Worm (Caenorhabditis elegans) whole organism, L4 larva: ENCODE data around the gene ZK892.3.

Source experiments
- D1046.2 ChIP-seq: fragments of 200-800 bp; sonication (Bioruptor generic); IDR thresholded peaks from 2 replicates; pipeline ENCODE4 v1.3.6; 2022; ENCODE audit warnings: missing genetic modification characterization, missing compliant biosample characterization
- F10B5.3 ChIP-seq: sonication (generic microtip); optimal IDR thresholded peaks from 2 replicates; lab custom pipeline; 2016; ENCODE audit warnings: mild to moderate bottlenecking, missing genetic modification characterization, missing compliant biosample characterization
- F37D6.2 ChIP-seq: sonication (generic microtip); optimal IDR thresholded peaks from 2 replicates; lab custom pipeline; 2016; ENCODE audit warnings: mild to moderate bottlenecking, missing genetic modification characterization, missing compliant biosample characterization
- T20F7.1 ChIP-seq: fragments of 200-800 bp; sonication (Bioruptor generic); optimal IDR thresholded peaks from 2 replicates; lab custom pipeline; 2018; ENCODE audit warnings: mild to moderate bottlenecking, missing genetic modification characterization, missing compliant biosample characterization
- Y5F2A.4 ChIP-seq: fragments of 200-800 bp; sonication (Bioruptor generic); optimal IDR thresholded peaks from 2 replicates; lab custom pipeline; 2018; ENCODE audit warnings: mild to moderate bottlenecking, missing genetic modification characterization, missing compliant biosample characterization
- ZK546.5 ChIP-seq, 2 experiments: sonication (generic microtip); optimal IDR thresholded peaks; 2 replicates each; lab custom pipeline; 2017; ENCODE audit warnings: missing biosample characterization in 2 of 2, missing genetic modification characterization in 2 of 2
- aha-1 ChIP-seq: fragments of 150-350 bp; peaks from one replicate; lab custom pipeline; 2014; ENCODE audit warnings: missing biosample characterization, missing genetic modification characterization
- aly-2 ChIP-seq: sonication (generic microtip); optimal IDR thresholded peaks from 2 replicates; lab custom pipeline; 2018; ENCODE audit warnings: missing biosample characterization, missing genetic modification characterization
- arid-1 ChIP-seq: fragments of 200-800 bp; sonication (Bioruptor generic); conservative IDR thresholded peaks from 2 replicates; pipeline ENCODE4 v1.3.6; 2022; ENCODE audit warnings: missing genetic modification reagents, missing genetic modification characterization, missing compliant biosample characterization
- ceh-32 ChIP-seq: sonication (generic microtip); optimal IDR thresholded peaks from 2 replicates; lab custom pipeline; 2016; ENCODE audit warnings: mild to moderate bottlenecking, missing genetic modification characterization, missing compliant biosample characterization; ENCODE audit not compliant: poor library complexity
- ceh-62 ChIP-seq: sonication (generic microtip); optimal IDR thresholded peaks from 2 replicates; lab custom pipeline; 2017; ENCODE audit warnings: missing biosample characterization, missing genetic modification characterization
- cey-2 ChIP-seq: sonication (generic microtip); optimal IDR thresholded peaks from 3 replicates; lab custom pipeline; 2017; ENCODE audit warnings: missing genetic modification characterization, mild to moderate bottlenecking, missing compliant biosample characterization, antibody characterized with exemption, borderline replicate concordance; ENCODE audit not compliant: insufficient read depth
- daf-12 ChIP-seq: fragments of 150-350 bp; optimal IDR thresholded peaks from 2 replicates; lab custom pipeline; 2014; ENCODE audit warnings: missing biosample characterization, missing genetic modification reagents, missing genetic modification characterization
- daf-16 ChIP-seq, 3 experiments: sonication (generic microtip); optimal IDR thresholded peaks; 2 replicates each; lab custom pipeline; 2016 to 2017; ENCODE audit warnings: missing genetic modification characterization in 3 of 3, missing genetic modification reagents in 3 of 3, mild to moderate bottlenecking in 2 of 3, missing compliant biosample characterization in 2 of 3, missing biosample characterization in 1 of 3, moderate library complexity in 1 of 3
- dmd-8 ChIP-seq: fragments of 200-800 bp; sonication (Bioruptor generic); IDR thresholded peaks from 2 replicates; pipeline ENCODE4 v1.3.6; 2022; ENCODE audit warnings: missing genetic modification characterization, missing compliant biosample characterization
- dpl-1 ChIP-seq: fragments of 150-350 bp; optimal IDR thresholded peaks from 2 replicates; lab custom pipeline; 2014; ENCODE audit warnings: missing biosample characterization, missing genetic modification reagents, missing genetic modification characterization
- duxl-1 ChIP-seq: sonication (generic microtip); optimal IDR thresholded peaks from 2 replicates; lab custom pipeline; 2016; ENCODE audit warnings: mild to moderate bottlenecking, missing genetic modification characterization, moderate library complexity, missing compliant biosample characterization; ENCODE audit not compliant: poor library complexity
- egl-43 ChIP-seq: fragments of 200-800 bp; sonication (Bioruptor generic); IDR thresholded peaks from 2 replicates; pipeline ENCODE4 v1.3.6; 2022; ENCODE audit warnings: missing genetic modification reagents, missing genetic modification characterization, missing compliant biosample characterization
- fos-1 ChIP-seq: fragments of 150-350 bp; optimal IDR thresholded peaks from 2 replicates; lab custom pipeline; 2014; ENCODE audit warnings: missing biosample characterization, missing genetic modification characterization
- hlh-11 ChIP-seq: fragments of 200-800 bp; sonication (Bioruptor generic); optimal IDR thresholded peaks from 2 replicates; lab custom pipeline; 2018; ENCODE audit warnings: mild to moderate bottlenecking, missing genetic modification characterization, missing compliant biosample characterization
- hlh-30 ChIP-seq: sonication (generic microtip); optimal IDR thresholded peaks from 2 replicates; lab custom pipeline; 2017; ENCODE audit warnings: antibody characterized with exemption, mild to moderate bottlenecking, missing genetic modification characterization, missing compliant biosample characterization; ENCODE audit not compliant: insufficient read depth
- hmg-1.1 ChIP-seq: fragments of 200-800 bp; sonication (Bioruptor generic); IDR thresholded peaks from 2 replicates; pipeline ENCODE4 v1.3.6; 2022; ENCODE audit warnings: missing genetic modification reagents, missing genetic modification characterization, missing compliant biosample characterization
- jun-1 ChIP-seq: fragments of 150-350 bp; optimal IDR thresholded peaks from 2 replicates; lab custom pipeline; 2014; ENCODE audit warnings: missing biosample characterization, missing genetic modification reagents, missing genetic modification characterization
- lin-13 ChIP-seq: fragments of 150-350 bp; optimal IDR thresholded peaks from 2 replicates; lab custom pipeline; 2014; ENCODE audit warnings: missing biosample characterization, missing genetic modification reagents, missing genetic modification characterization
- lin-29 ChIP-seq: fragments of 200-800 bp; sonication (Bioruptor generic); IDR thresholded peaks from 2 replicates; pipeline ENCODE4 v1.3.6; 2022; ENCODE audit warnings: missing genetic modification reagents, missing genetic modification characterization, missing compliant biosample characterization
- lin-39 ChIP-seq: fragments of 150-350 bp; optimal IDR thresholded peaks from 2 replicates; lab custom pipeline; 2014; ENCODE audit warnings: missing biosample characterization, missing genetic modification reagents, missing genetic modification characterization
- lsy-2 ChIP-seq, 2 experiments: fragments of 150-350 bp in 1 of 2; sonication (generic microtip) in 1 of 2; optimal IDR thresholded peaks; 2 replicates each; lab custom pipeline; 2014 to 2017; ENCODE audit warnings: missing biosample characterization in 2 of 2, missing genetic modification characterization in 2 of 2
- madf-5 ChIP-seq, 2 experiments: fragments of 200-800 bp; sonication (Bioruptor generic); IDR thresholded peaks; 2 replicates each; pipeline ENCODE4 v1.3.6; 2022; ENCODE audit warnings: missing compliant biosample characterization in 2 of 2, missing genetic modification characterization in 2 of 2
- mdt-29 ChIP-seq: fragments of 200-800 bp; sonication (Bioruptor generic); IDR thresholded peaks from 2 replicates; pipeline ENCODE4 v1.3.6; 2022; ENCODE audit warnings: missing genetic modification reagents, missing genetic modification characterization, missing compliant biosample characterization
- mes-2 ChIP-seq: sonication (generic microtip); optimal IDR thresholded peaks from 2 replicates; lab custom pipeline; 2016; ENCODE audit warnings: missing genotype, mild to moderate bottlenecking, missing genetic modification characterization, missing compliant biosample characterization; ENCODE audit not compliant: poor library complexity, severe bottlenecking
- mxl-3 ChIP-seq: fragments of 200-800 bp; sonication (Bioruptor generic); optimal IDR thresholded peaks from 2 replicates; lab custom pipeline; 2018; ENCODE audit warnings: mild to moderate bottlenecking, missing genetic modification characterization, missing compliant biosample characterization
- nhr-10 ChIP-seq: fragments of 150-350 bp; optimal IDR thresholded peaks from 2 replicates; lab custom pipeline; 2014; ENCODE audit warnings: missing biosample characterization, missing genetic modification characterization
- nhr-102 ChIP-seq: sonication (generic microtip); optimal IDR thresholded peaks from 2 replicates; lab custom pipeline; 2016; ENCODE audit warnings: mild to moderate bottlenecking, missing genetic modification characterization, moderate library complexity, missing compliant biosample characterization
- nhr-111 ChIP-seq: fragments of 200-800 bp; sonication (Bioruptor generic); optimal IDR thresholded peaks from 2 replicates; lab custom pipeline; 2018; ENCODE audit warnings: mild to moderate bottlenecking, missing genetic modification characterization, missing compliant biosample characterization
- nhr-237 ChIP-seq: sonication (generic microtip); optimal IDR thresholded peaks from 2 replicates; lab custom pipeline; 2017; ENCODE audit warnings: missing biosample characterization, missing genetic modification characterization
- nhr-42 ChIP-seq: fragments of 200-800 bp; sonication (Bioruptor generic); IDR thresholded peaks from 2 replicates; pipeline ENCODE4 v1.3.6; 2022; ENCODE audit warnings: missing genetic modification characterization, missing compliant biosample characterization
- nhr-6 ChIP-seq: fragments of 150-350 bp; optimal IDR thresholded peaks from 2 replicates; lab custom pipeline; 2014; ENCODE audit warnings: missing biosample characterization, missing genetic modification characterization
- nhr-76 ChIP-seq: fragments of 150-350 bp; optimal IDR thresholded peaks from 2 replicates; lab custom pipeline; 2014; ENCODE audit warnings: missing biosample characterization, missing genetic modification characterization
- nhr-77 ChIP-seq: fragments of 150-350 bp; optimal IDR thresholded peaks from 2 replicates; lab custom pipeline; 2014; ENCODE audit warnings: missing biosample characterization, missing genetic modification characterization
- rbr-2 ChIP-seq: sonication (generic microtip); optimal IDR thresholded peaks from 2 replicates; lab custom pipeline; 2016; ENCODE audit warnings: missing genotype, missing genetic modification characterization, missing compliant biosample characterization
- set-16 ChIP-seq: fragments of 200-800 bp; sonication (Bioruptor generic); IDR thresholded peaks from 2 replicates; pipeline ENCODE4 v1.3.6; 2022; ENCODE audit warnings: missing genetic modification reagents, missing genetic modification characterization, missing compliant biosample characterization
- snpc-1.2 ChIP-seq: fragments of 200-800 bp; sonication (Bioruptor generic); IDR thresholded peaks from 2 replicates; pipeline ENCODE4 v1.3.6; 2022; ENCODE audit warnings: missing genetic modification reagents, missing genetic modification characterization, missing compliant biosample characterization
- snpc-4 ChIP-seq: fragments of 150-350 bp; optimal IDR thresholded peaks from 2 replicates; lab custom pipeline; 2014; ENCODE audit warnings: missing biosample characterization, missing genetic modification characterization
- tag-97 ChIP-seq: fragments of 200-800 bp; sonication (Bioruptor generic); IDR thresholded peaks from 2 replicates; pipeline ENCODE4 v1.3.6; 2022; ENCODE audit warnings: missing genetic modification characterization, missing compliant biosample characterization
- tra-1 ChIP-seq: fragments of 200-800 bp; sonication (Bioruptor generic); IDR thresholded peaks from 2 replicates; pipeline ENCODE4 v1.3.6; 2022; ENCODE audit warnings: missing genetic modification reagents, missing genetic modification characterization, missing compliant biosample characterization
- unc-62 ChIP-seq, 3 experiments: fragments of 150-350 bp in 1 of 3; sonication (generic microtip); optimal IDR thresholded peaks in 2 of 3; peaks in 1 of 3; 1 replicate in 1 of 3; 2 replicates in 2 of 3; lab custom pipeline; 2014 to 2017; ENCODE audit warnings: missing biosample characterization in 3 of 3, missing genetic modification characterization in 3 of 3, missing genetic modification reagents in 3 of 3, missing genotype in 1 of 3
- zag-1 ChIP-seq: fragments of 150-350 bp; optimal IDR thresholded peaks from 2 replicates; lab custom pipeline; 2014; ENCODE audit warnings: missing biosample characterization, missing genetic modification characterization
- zfp-2 ChIP-seq: sonication (generic microtip); optimal IDR thresholded peaks from 2 replicates; lab custom pipeline; 2016; ENCODE audit warnings: mild to moderate bottlenecking, missing genetic modification characterization, missing compliant biosample characterization
- zfp-3 ChIP-seq: fragments of 200-800 bp; sonication (Bioruptor generic); conservative IDR thresholded peaks from 2 replicates; pipeline ENCODE4 v1.3.6; 2022; ENCODE audit warnings: missing genetic modification reagents, missing genetic modification characterization, missing compliant biosample characterization
- zip-11 ChIP-seq: fragments of 200-800 bp; sonication (Bioruptor generic); IDR thresholded peaks from 2 replicates; pipeline ENCODE4 v1.3.6; 2022; ENCODE audit warnings: missing genetic modification characterization, missing compliant biosample characterization
- ztf-7 ChIP-seq: fragments of 150-350 bp; optimal IDR thresholded peaks from 2 replicates; lab custom pipeline; 2014; ENCODE audit warnings: missing biosample characterization, missing genetic modification characterization

The ZK892.3 gene

ce11 chrII:10001065-10001464 is 581 bp upstream of the ZK892.3 start, which contains the start of gene nlt-1 (continued):
- TF ChIP-seq aly-2 (no peak), nhr-42 (GFP tag; lab: Robert Waterston, UW) (no peak), ZK546.5 (tag; optimal IDR thresholded peaks at IDR 0.05; lab: Kevin White, UChicago) (no peak), tra-1 (GFP tag; lab: Robert Waterston, UW) (peak; percentile 72; the same call in 1 of the 2 replicates), lin-39 (tag; lab: Kevin White, UChicago) (no peak), nhr-77 (tag; lab: Kevin White, UChicago) (peak; percentile 93), mxl-3 (GFP tag; lab: Kevin White, UChicago) (no peak), nhr-76 (no peak), egl-43 (GFP tag; lab: Robert Waterston, UW) (no peak), cey-2 (tag; lab: Kevin White, UChicago) (no peak), nhr-111 (no peak), hlh-11 (tag; lab: Kevin White, UChicago) (peak; percentile 86), daf-16 (GFP tag; optimal IDR thresholded peaks at IDR 0.05; lab: Kevin White, UChicago) (no peak), daf-16 (tag; optimal IDR thresholded peaks at IDR 0.05; lab: Kevin White, UChicago) (peak; percentile 89), mes-2 (peak; percentile 13), rbr-2 (tag; lab: Kevin White, UChicago) (no peak), D1046.2 (GFP tag; lab: Robert Waterston, UW) (no peak), set-16 (GFP tag; lab: Robert Waterston, UW) (no peak), snpc-4 (no peak), hlh-30 (tag; lab: Kevin White, UChicago) (peak; percentile 39), madf-5 (GFP tag; IDR thresholded peaks at IDR 0.05; lab: Robert Waterston, UW) (no peak), arid-1 (GFP tag; lab: Robert Waterston, UW) (no peak), ztf-7 (no peak), ceh-32 (tag; lab: Kevin White, UChicago) (no peak), duxl-1 (tag; lab: Kevin White, UChicago) (no peak), fos-1 (tag; lab: Kevin White, UChicago) (no peak), Y5F2A.4 (GFP tag; lab: Kevin White, UChicago) (no peak), lsy-2 (tag; optimal IDR thresholded peaks at IDR 0.05; lab: Kevin White, UChicago) (no peak), nhr-237 (tag; lab: Kevin White, UChicago) (no peak), nhr-102 (tag; lab: Kevin White, UChicago) (peak; percentile 55), lin-13 (GFP tag; lab: Kevin White, UChicago) (no peak), mdt-29 (GFP tag; lab: Robert Waterston, UW) (no peak), F10B5.3 (tag; lab: Kevin White, UChicago) (no peak), nhr-6 (tag; lab: Kevin White, UChicago) (peak; percentile 24), ceh-62 (tag; lab: Kevin White, UChicago) (no peak), jun-1 (no peak), zip-11 (no peak), hmg-1.1 (GFP tag; lab: Robert Waterston, UW) (no peak), daf-12 (tag; lab: Kevin White, UChicago) (no peak), zfp-3 (GFP tag; lab: Robert Waterston, UW) (no peak), T20F7.1 (GFP tag; lab: Kevin White, UChicago) (peak; percentile 43), zfp-2 (no peak), dmd-8 (GFP tag; lab: Robert Waterston, UW) (no peak), nhr-10 (tag; lab: Kevin White, UChicago) (peak; percentile 57), unc-62 (GFP tag; optimal IDR thresholded peaks at IDR 0.05 in 1 of 2; lab: Kevin White, UChicago) (peak in 1 of 2 experiments; percentile 20), unc-62 (tag; optimal IDR thresholded peaks at IDR 0.05; lab: Kevin White, UChicago) (no peak), tag-97 (no peak), lin-29 (no peak), F37D6.2 (tag; lab: Kevin White, UChicago) (no peak), snpc-1.2 (no peak), dpl-1 (GFP tag; lab: Kevin White, UChicago) (no peak), zag-1 (tag; lab: Kevin White, UChicago) (no peak), aha-1 (tag; lab: Kevin White, UChicago) (no peak)
